Worm (Caenorhabditis elegans) whole organism, young adult: ENCODE data around the gene R09E10.6.

ENCODE experiments used
- F23B12.7 ChIP-seq: sonication (generic microtip); optimal IDR thresholded peaks from 2 replicates; lab custom pipeline; 2017; ENCODE audit warnings: missing genetic modification characterization, mild to moderate bottlenecking, missing compliant biosample characterization, antibody characterized with exemption, moderate library complexity; ENCODE audit not compliant: insufficient read depth
- ama-1 ChIP-seq, 3 experiments: fragments of 150-350 bp in 1 of 3; sonication (generic microtip) in 2 of 3; optimal IDR thresholded peaks; 2 replicates each; lab custom pipeline; 2014 to 2018; ENCODE audit warnings: missing biosample characterization in 2 of 3, missing genetic modification characterization in 2 of 3, missing genetic modification reagents in 2 of 3
- attf-5 ChIP-seq: fragments of 200-800 bp; sonication (Bioruptor generic); optimal IDR thresholded peaks from 2 replicates; lab custom pipeline; 2018; ENCODE audit warnings: mild to moderate bottlenecking, missing genetic modification characterization, missing compliant biosample characterization
- bed-1 ChIP-seq: fragments of 200-800 bp; sonication (Bioruptor generic); IDR thresholded peaks from 2 replicates; pipeline ENCODE4 v1.3.6; 2022; ENCODE audit warnings: missing genetic modification reagents, missing genetic modification characterization, missing compliant biosample characterization
- efl-1 ChIP-seq: fragments of 150-350 bp; optimal IDR thresholded peaks from 2 replicates; lab custom pipeline; 2014; ENCODE audit warnings: missing biosample characterization, missing genetic modification reagents, missing genetic modification characterization
- ets-4 ChIP-seq: fragments of 200-800 bp; sonication (Bioruptor generic); optimal IDR thresholded peaks from 2 replicates; lab custom pipeline; 2018; ENCODE audit warnings: mild to moderate bottlenecking, missing genetic modification characterization, missing compliant biosample characterization
- let-607 ChIP-seq, 2 experiments: fragments of 200-800 bp in 1 of 2; sonication (Bioruptor generic) in 1 of 2; sonication (generic microtip) in 1 of 2; optimal IDR thresholded peaks; 2 replicates each; lab custom pipeline; 2016 to 2018; ENCODE audit warnings: mild to moderate bottlenecking in 2 of 2, missing compliant biosample characterization in 2 of 2, missing genetic modification characterization in 2 of 2, moderate library complexity in 2 of 2, missing genotype in 1 of 2
- lin-35 ChIP-seq, 3 experiments: fragments of 150-350 bp in 2 of 3; sonication (generic microtip) in 1 of 3; optimal IDR thresholded peaks; 2 replicates each; lab custom pipeline; 2014 to 2018; ENCODE audit warnings: missing biosample characterization in 3 of 3, missing genetic modification characterization in 3 of 3, missing genetic modification reagents in 3 of 3
- nfya-1 ChIP-seq: sonication (generic microtip); optimal IDR thresholded peaks from 2 replicates; lab custom pipeline; 2017; ENCODE audit warnings: antibody characterized with exemption, missing compliant biosample characterization, missing genetic modification characterization, borderline replicate concordance; ENCODE audit not compliant: insufficient read depth
- pha-4 ChIP-seq: fragments of 150-350 bp; sonication (generic microtip); optimal IDR thresholded peaks from 2 replicates; lab custom pipeline; 2014; ENCODE audit warnings: missing biosample characterization, missing genetic modification reagents, missing genetic modification characterization
- tbx-9 ChIP-seq: sonication (generic microtip); optimal IDR thresholded peaks from 2 replicates; lab custom pipeline; 2016; ENCODE audit warnings: borderline replicate concordance, missing genetic modification characterization, inconsistent platforms, missing compliant biosample characterization
- tlf-1 ChIP-seq: fragments of 200-800 bp; sonication (Bioruptor generic); optimal IDR thresholded peaks from 2 replicates; lab custom pipeline; 2018; ENCODE audit warnings: mild to moderate bottlenecking, missing genetic modification characterization, missing compliant biosample characterization
- unc-130 ChIP-seq: sonication (generic microtip); optimal IDR thresholded peaks from 2 replicates; lab custom pipeline; 2016; ENCODE audit warnings: missing genetic modification reagents, missing genetic modification characterization, missing compliant biosample characterization
- ztf-3 ChIP-seq: fragments of 200-800 bp; sonication (Bioruptor generic); optimal IDR thresholded peaks from 2 replicates; lab custom pipeline; 2018; ENCODE audit warnings: mild to moderate bottlenecking, missing genetic modification characterization, missing compliant biosample characterization

DNA sequence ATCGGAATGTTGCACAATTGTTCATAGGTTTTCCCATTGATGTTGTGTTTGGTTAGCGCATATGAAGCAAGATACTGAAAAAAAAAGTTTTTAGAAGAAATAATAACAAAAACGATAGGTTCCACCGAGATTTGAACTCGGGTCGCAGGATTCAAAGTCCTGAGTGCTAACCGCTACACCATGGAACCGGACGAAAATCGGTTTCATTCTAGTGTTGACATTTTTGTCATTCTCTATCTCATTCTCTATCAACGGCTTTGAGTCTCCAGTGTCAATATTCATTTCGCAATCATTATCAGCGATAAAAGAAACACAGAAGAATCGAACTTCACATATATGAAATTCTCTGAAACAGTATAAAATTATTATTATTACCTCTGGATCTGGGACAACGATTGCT lies 17.2 kb upstream of the R09E10.6 start:
- TF ChIP-seq F23B12.7 (no peak), ztf-3 (GFP tag; lab: Kevin White, UChicago) (no peak), attf-5 (no peak), efl-1 (GFP tag; lab: Kevin White, UChicago) (no peak), let-607 (tag; optimal IDR thresholded peaks at IDR 0.05; lab: Kevin White, UChicago) (no peak), lin-35 (GFP tag; optimal IDR thresholded peaks at IDR 0.05; lab: Kevin White, UChicago) (no peak), ets-4 (GFP tag; lab: Kevin White, UChicago) (no peak), unc-130 (no peak), tlf-1 (GFP tag; lab: Kevin White, UChicago) (no peak), bed-1 (GFP tag; lab: Robert Waterston, UW) (no peak), tbx-9 (tag; lab: Kevin White, UChicago) (no peak), nfya-1 (tag; lab: Kevin White, UChicago) (no peak), pha-4 (tag; lab: Kevin White, UChicago) (no peak), ama-1 (optimal IDR thresholded peaks at IDR 0.05; lab: Kevin White, UChicago) (no peak), ama-1 (GFP tag; optimal IDR thresholded peaks at IDR 0.05; lab: Kevin White, UChicago) (no peak)
